Worm (Caenorhabditis elegans) whole organism, L2 larva: ENCODE data around the gene elt-7.

Experiments
- ZK546.5 ChIP-seq: sonication (generic microtip); optimal IDR thresholded peaks from 2 replicates; lab custom pipeline; 2017; ENCODE audit warnings: missing biosample characterization, missing genetic modification characterization
- alr-1 ChIP-seq: fragments of 150-350 bp; optimal IDR thresholded peaks from 2 replicates; lab custom pipeline; 2014; ENCODE audit warnings: missing biosample characterization, missing genetic modification characterization
- egl-27 ChIP-seq: sonication (generic microtip); optimal IDR thresholded peaks from 3 replicates; lab custom pipeline; 2017; ENCODE audit warnings: missing biosample characterization, missing genetic modification reagents, missing genetic modification characterization
- elt-1 ChIP-seq: fragments of 150-350 bp; optimal IDR thresholded peaks from 2 replicates; lab custom pipeline; 2014; ENCODE audit warnings: missing biosample characterization, missing genetic modification characterization
- elt-3 ChIP-seq: sonication (generic microtip); optimal IDR thresholded peaks from 2 replicates; lab custom pipeline; 2017; ENCODE audit warnings: missing biosample characterization, missing genetic modification characterization
- fos-1 ChIP-seq: fragments of 150-350 bp; optimal IDR thresholded peaks from 2 replicates; lab custom pipeline; 2014; ENCODE audit warnings: missing biosample characterization, missing genetic modification characterization
- nhr-11 ChIP-seq: fragments of 150-350 bp; optimal IDR thresholded peaks from 2 replicates; lab custom pipeline; 2014; ENCODE audit warnings: missing biosample characterization, missing genetic modification characterization
- sem-4 ChIP-seq: fragments of 150-350 bp; optimal IDR thresholded peaks from 2 replicates; lab custom pipeline; 2014; ENCODE audit warnings: missing biosample characterization, missing genetic modification reagents, missing genetic modification characterization
- unc-55 ChIP-seq: fragments of 150-350 bp; sonication (generic microtip); optimal IDR thresholded peaks from 3 replicates; lab custom pipeline; 2014; ENCODE audit warnings: missing biosample characterization, missing genetic modification reagents, missing genetic modification characterization
- ztf-11 ChIP-seq: sonication (generic microtip); optimal IDR thresholded peaks from 2 replicates; lab custom pipeline; 2017; ENCODE audit warnings: missing biosample characterization, missing genetic modification characterization

DNA sequence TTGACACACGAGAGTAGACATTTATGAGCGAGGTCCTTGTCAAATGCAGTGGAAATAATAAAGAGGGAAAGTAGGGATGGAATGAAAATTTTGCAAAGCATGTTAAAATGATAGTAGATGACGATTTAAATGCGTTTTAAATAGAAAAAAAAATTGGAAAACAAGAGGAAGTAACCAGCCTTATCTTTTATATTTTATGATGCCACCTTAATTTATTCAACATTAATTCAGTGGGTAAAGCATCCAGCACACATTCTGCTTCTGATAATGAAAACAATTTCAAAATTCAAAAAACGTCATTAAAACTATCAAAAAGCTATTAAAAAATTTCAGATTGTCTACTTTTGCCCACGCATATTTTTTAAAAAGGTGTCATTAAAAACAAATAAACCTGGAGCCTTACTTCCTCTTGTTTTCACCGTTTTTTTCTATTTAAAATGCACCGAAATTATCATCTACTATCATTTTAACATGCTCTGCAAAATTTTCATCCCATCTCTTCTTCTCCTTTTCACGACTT, 14.9 kb downstream of the elt-7 start, which contains the start of the genes Y60C6A.2 and Y60C6A.3:
- no peak for TF ChIP-seq ztf-11 (tag; lab: Kevin White, UChicago)
- TF ChIP-seq sem-4: no peak
- TF ChIP-seq unc-55 (GFP tag; lab: Kevin White, UChicago): no peak
- TF ChIP-seq fos-1: no peak
- TF ChIP-seq ZK546.5 (tag; lab: Kevin White, UChicago): no peak
- TF ChIP-seq elt-3 (tag; lab: Kevin White, UChicago): no peak
- no peak for TF ChIP-seq elt-1
- TF ChIP-seq alr-1 (tag; lab: Kevin White, UChicago): no peak
- no peak for TF ChIP-seq nhr-11 (tag; lab: Kevin White, UChicago)
- TF ChIP-seq egl-27: no peak
